Worm (Caenorhabditis elegans) whole organism, early embryonic: ENCODE measurements around the gene F22F7.12.

Experiments used
- F13C5.2 ChIP-seq: sonication (generic microtip); optimal IDR thresholded peaks from 2 replicates; lab custom pipeline; 2017; ENCODE audit warnings: mild to moderate bottlenecking, missing genetic modification characterization, inconsistent platforms, missing compliant biosample characterization
- aly-1 ChIP-seq: sonication (generic microtip); optimal IDR thresholded peaks from 2 replicates; lab custom pipeline; 2016; ENCODE audit warnings: missing genetic modification characterization, missing compliant biosample characterization
- ama-1 ChIP-seq: fragments of 150-350 bp; optimal IDR thresholded peaks from 2 replicates; lab custom pipeline; 2014
- ceh-13 ChIP-seq: fragments of 200-800 bp; sonication (Bioruptor generic); optimal IDR thresholded peaks from 2 replicates; lab custom pipeline; 2018; ENCODE audit warnings: mild to moderate bottlenecking, missing genetic modification characterization, missing compliant biosample characterization
- ceh-36 ChIP-seq: sonication (generic microtip); optimal IDR thresholded peaks from 2 replicates; lab custom pipeline; 2016; ENCODE audit warnings: missing genetic modification characterization, inconsistent platforms, missing compliant biosample characterization
- ets-7 ChIP-seq: sonication (generic microtip); optimal IDR thresholded peaks from 2 replicates; lab custom pipeline; 2016; ENCODE audit warnings: missing genotype, missing genetic modification characterization, missing compliant biosample characterization
- hmbx-1 ChIP-seq: sonication (generic microtip); optimal IDR thresholded peaks from 2 replicates; lab custom pipeline; 2016; ENCODE audit warnings: mild to moderate bottlenecking, missing genetic modification characterization, missing compliant biosample characterization
- hmg-4 ChIP-seq: fragments of 200-800 bp; sonication (Bioruptor generic); optimal IDR thresholded peaks from 2 replicates; lab custom pipeline; 2018; ENCODE audit warnings: mild to moderate bottlenecking, missing genetic modification characterization, missing compliant biosample characterization
- pes-1 ChIP-seq: fragments of 200-800 bp; sonication (Bioruptor generic); IDR thresholded peaks from 2 replicates; pipeline ENCODE4 v1.3.6; 2022; ENCODE audit warnings: missing genetic modification reagents, missing genetic modification characterization, missing compliant biosample characterization
- scrt-1 ChIP-seq: fragments of 200-800 bp; sonication (Bioruptor generic); IDR thresholded peaks from 2 replicates; pipeline ENCODE4 v1.3.6; 2022; ENCODE audit warnings: missing genetic modification characterization, missing compliant biosample characterization
- sea-1 ChIP-seq: fragments of 200-800 bp; sonication (Bioruptor generic); conservative IDR thresholded peaks from 2 replicates; pipeline ENCODE4 v1.3.6; 2022; ENCODE audit warnings: missing genetic modification characterization, missing compliant biosample characterization
- tbx-11 ChIP-seq: fragments of 200-800 bp; sonication (Bioruptor generic); IDR thresholded peaks from 2 replicates; pipeline ENCODE4 v1.3.6; 2022; ENCODE audit warnings: missing genetic modification characterization, missing compliant biosample characterization
- tra-4 ChIP-seq: sonication (generic microtip); optimal IDR thresholded peaks from 2 replicates; lab custom pipeline; 2017; ENCODE audit warnings: missing genetic modification characterization, missing compliant biosample characterization

DNA sequence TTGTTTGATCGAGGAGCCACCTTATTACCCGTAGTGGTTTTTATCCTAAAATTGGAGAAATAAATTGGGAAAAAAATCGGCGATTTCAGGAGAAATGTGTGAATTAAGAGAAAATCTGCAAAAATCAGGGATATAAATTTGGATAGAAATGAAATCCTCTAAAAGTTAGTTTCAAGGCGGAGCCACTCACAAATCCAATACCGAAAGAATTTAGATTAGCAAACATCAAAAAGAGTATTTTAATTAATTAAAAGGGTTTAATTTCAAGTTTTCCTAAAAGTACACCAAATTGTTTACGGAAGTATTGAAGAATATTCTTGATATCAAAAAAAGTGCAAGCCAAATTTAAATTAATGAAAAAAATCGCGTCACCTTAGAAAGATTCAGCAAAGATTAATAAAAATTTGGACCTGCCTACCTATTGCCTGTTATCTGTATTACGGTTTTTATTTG is 22.4 kb downstream of the F22F7.12 start, which contains the start of gene F22F7.8:
- TF ChIP-seq tbx-11 (GFP tag; lab: Robert Waterston, UW) (no peak), pes-1 (GFP tag; lab: Robert Waterston, UW) (no peak), ama-1 (no peak), sea-1 (GFP tag; lab: Robert Waterston, UW) (no peak), aly-1 (tag; lab: Kevin White, UChicago) (no peak), ceh-36 (tag; lab: Kevin White, UChicago) (no peak), scrt-1 (GFP tag; lab: Robert Waterston, UW) (no peak), ceh-13 (GFP tag; lab: Kevin White, UChicago) (no peak), hmbx-1 (tag; lab: Kevin White, UChicago) (no peak), hmg-4 (no peak), F13C5.2 (tag; lab: Kevin White, UChicago) (no peak), tra-4 (no peak), ets-7 (tag; lab: Kevin White, UChicago) (no peak)
